Worm (Caenorhabditis elegans) whole organism, L4/young adult: Measurements from ENCODE around the gene B0310.6.

Experiments
- W03F9.2 ChIP-seq: fragments of 150-350 bp; optimal IDR thresholded peaks from 2 replicates; lab custom pipeline; 2014; ENCODE audit warnings: missing biosample characterization, missing genetic modification characterization
- him-1 ChIP-seq: sonication (generic microtip); optimal IDR thresholded peaks from 2 replicates; lab custom pipeline; 2016; ENCODE audit warnings: missing genotype, missing genetic modification reagents, missing genetic modification characterization, missing compliant biosample characterization

DNA sequence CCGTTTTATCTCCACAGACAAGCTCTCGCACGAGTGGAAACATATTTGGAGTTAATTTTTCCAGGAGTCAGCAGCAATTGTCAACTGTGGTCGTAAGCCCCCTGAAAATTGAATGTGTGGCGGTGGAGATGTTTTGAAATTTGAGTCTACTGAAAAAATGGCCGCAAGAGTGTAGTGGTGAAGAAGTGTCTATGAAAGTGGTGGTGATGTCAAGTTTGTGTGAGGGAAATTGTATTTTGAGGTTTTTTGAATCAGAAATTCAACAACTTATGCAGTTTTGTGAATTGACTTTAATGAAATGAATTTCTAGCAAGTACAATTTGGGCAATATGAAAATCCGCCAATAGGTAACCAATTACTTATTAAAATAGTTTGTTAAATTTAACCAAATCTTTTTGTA lies 41.8 kb upstream of the B0310.6 start, which contains the start of gene mrp-2:
- no peak for TF ChIP-seq W03F9.2 (tag; lab: Kevin White, UChicago)
- no peak for TF ChIP-seq him-1 (tag; lab: Kevin White, UChicago)
